Fruit fly (Drosophila melanogaster): ENCODE results near the gene CG13712.
A peak's percentile ranks its signal among the peaks of the same experiment; 100 is the strongest.

Gene CG13712

DNA sequence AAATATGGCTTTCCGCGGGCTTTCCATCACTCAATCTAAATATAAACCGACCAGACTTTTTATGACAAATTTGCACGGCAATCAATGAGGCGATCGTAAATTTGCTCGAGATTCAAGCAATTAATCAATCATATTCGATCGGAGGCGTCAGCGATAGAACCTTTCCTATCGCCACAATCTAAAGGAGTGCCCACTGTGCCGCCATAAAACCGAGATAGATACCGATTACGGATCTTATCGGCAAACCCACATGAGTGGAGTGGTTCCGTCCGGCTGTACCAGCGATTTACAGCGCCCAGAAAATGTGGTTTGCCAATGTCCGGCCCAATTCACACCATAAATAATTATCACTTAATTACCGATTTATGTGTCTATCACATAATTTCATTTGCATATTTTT lies 23.1 kb downstream of the CG13712 start:
- 0 out of 4 replicates have a peak, but pooled peaks have one; percentile 14 for TF ChIP-seq chinmo (GFP tag; IDR thresholded peaks at IDR 0.05; ENCODE audit: partially characterized antibody)
- TF ChIP-seq da (GFP tag; optimal IDR thresholded peaks at IDR 0.05), result no peak
- TF ChIP-seq CG8290 (GFP tag; optimal IDR thresholded peaks at IDR 0.05), result no peak
- TF ChIP-seq CG8290 (tag; optimal IDR thresholded peaks at IDR 0.05), result peak in 1 of 2 experiments; percentile 14
- peak; percentile 12 for TF ChIP-seq gro (GFP tag; optimal IDR thresholded peaks at IDR 0.05)
- TF ChIP-seq GATAe (GFP tag; conservative IDR thresholded peaks at IDR 0.05), result peak; percentile 49; the same call in 1 of the 2 replicates
- TF ChIP-seq lab (GFP tag; optimal IDR thresholded peaks at IDR 0.05), result peak; percentile 18
- TF ChIP-seq grn (GFP tag; optimal IDR thresholded peaks at IDR 0.05), result no peak
- no peak for TF ChIP-seq Chrac-16 (GFP tag; optimal IDR thresholded peaks at IDR 0.05)
- no peak for TF ChIP-seq CG11695 (GFP tag; IDR thresholded peaks at IDR 0.05)
- peak; percentile 67 for TF ChIP-seq exex (tag; optimal IDR thresholded peaks at IDR 0.05)
- 0 out of 2 replicates have a peak, but pooled peaks have one; percentile 31 for TF ChIP-seq CG14014 (GFP tag; IDR thresholded peaks at IDR 0.05)
- TF ChIP-seq CG15269 (tag; optimal IDR thresholded peaks at IDR 0.05), result no peak
- no peak for TF ChIP-seq Hand (GFP tag; optimal IDR thresholded peaks at IDR 0.05)
- TF ChIP-seq CG13624 (GFP tag; optimal IDR thresholded peaks at IDR 0.05), result no peak
- TF ChIP-seq sug (tag; optimal IDR thresholded peaks at IDR 0.05), result peak; percentile 72
- TF ChIP-seq CG8765 (GFP tag; IDR thresholded peaks at IDR 0.05), result no peak

DNA sequence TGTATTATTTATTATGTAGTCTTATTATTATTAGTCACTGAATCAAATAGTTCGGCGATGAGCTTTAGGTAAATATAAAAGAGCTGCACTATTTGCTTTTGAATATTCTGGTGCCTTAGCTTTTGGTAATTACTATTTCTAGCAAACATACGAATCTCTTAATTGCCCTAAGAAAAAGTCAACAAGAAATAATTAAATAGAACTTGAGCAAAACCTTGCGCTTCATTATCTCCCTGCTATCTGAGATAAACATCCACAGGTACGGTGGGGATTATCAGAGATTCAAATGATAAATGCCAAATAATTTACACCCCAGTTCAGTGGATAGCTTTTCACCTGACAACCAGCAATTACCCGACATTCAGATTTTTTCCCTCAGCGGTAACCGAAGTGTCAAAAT lies 23.6 kb downstream of the CG13712 start:
- TF ChIP-seq CG2678 (tag; optimal IDR thresholded peaks at IDR 0.05) (peak; percentile 8), CG15269 (tag; optimal IDR thresholded peaks at IDR 0.05) (peak; percentile 17), NFAT (GFP tag; IDR thresholded peaks at IDR 0.05) (no peak), Ets97D (GFP tag; optimal IDR thresholded peaks at IDR 0.05) (no peak), ind (GFP tag; optimal IDR thresholded peaks at IDR 0.05) (no peak), z (GFP tag; IDR thresholded peaks at IDR 0.05) (no peak), pita (GFP tag; optimal IDR thresholded peaks at IDR 0.05) (no peak), PHDP (tag; optimal IDR thresholded peaks at IDR 0.05) (peak; percentile 16), CG31224 (GFP tag; IDR thresholded peaks at IDR 0.05) (no peak), nau (GFP tag; optimal IDR thresholded peaks at IDR 0.05) (no peak), sens (GFP tag) (peak; percentile 52), slp2 (GFP tag; optimal IDR thresholded peaks at IDR 0.05) (no peak)

DNA sequence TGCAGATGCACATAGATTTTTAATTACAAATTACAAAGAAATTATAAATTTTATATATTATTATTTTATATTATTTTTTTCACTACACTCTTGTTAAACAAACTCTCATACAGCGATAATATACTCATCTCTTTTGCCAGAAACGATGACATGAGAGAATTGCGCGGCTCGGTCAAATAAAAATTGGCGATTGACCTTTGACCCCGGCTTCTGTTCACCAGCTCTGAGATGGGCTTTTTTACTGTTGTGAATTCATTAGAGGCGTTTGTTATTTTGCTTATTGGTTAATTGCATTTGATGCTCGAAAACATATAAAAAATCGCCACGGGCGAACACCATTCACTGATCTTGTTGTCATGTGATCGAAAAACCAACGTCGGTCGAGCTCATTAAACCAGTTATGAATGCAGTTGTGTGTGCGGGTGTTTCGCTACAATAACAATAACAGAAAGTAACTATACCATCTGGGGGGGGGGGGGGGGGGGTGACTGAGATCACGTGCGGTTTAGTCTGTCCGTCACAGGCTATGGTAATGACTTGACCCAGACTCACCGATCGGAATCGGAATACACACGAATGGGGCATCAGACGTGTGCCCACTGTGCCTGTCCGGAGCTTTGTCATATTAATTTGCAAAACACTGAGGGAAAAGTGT lies 24.9 kb downstream of the CG13712 start:
- TF ChIP-seq CG11456 (GFP tag; IDR thresholded peaks at IDR 0.05) (0 out of 3 replicates have a peak, but pooled peaks have one; percentile 37), cwo (GFP tag; optimal IDR thresholded peaks at IDR 0.05) (peak; percentile 64), HLH54F (GFP tag; optimal IDR thresholded peaks at IDR 0.05) (no peak), Vsx1 (GFP tag; optimal IDR thresholded peaks at IDR 0.05) (no peak), Hr39 (optimal IDR thresholded peaks at IDR 0.05) (peak; percentile 73), Hr78 (GFP tag; optimal IDR thresholded peaks at IDR 0.05) (peak in 1 of 2 experiments; percentile 71)

DNA sequence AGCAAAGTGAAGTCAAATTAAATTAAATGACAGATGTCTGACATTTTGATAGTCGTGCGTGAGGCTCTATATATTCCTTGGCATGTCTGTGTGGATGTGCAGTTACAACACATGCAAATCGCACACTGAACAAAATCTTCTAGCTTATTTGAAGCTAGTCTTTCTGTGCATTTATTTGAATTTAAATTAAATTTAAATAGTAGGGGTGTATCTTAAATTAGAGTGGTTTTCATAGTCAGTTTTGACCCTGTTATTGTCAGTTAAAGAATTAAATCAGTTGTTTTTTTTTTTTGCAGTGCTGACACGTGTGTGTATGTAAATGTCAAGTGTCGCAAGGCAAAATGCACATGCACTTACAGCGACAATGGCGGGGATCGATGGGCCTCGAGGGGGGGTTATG lies 30.6 kb downstream of the CG13712 start:
- TF ChIP-seq CG5180 (GFP tag; optimal IDR thresholded peaks at IDR 0.05) (no peak), Xrp1 (GFP tag; IDR thresholded peaks at IDR 0.05) (0 out of 2 replicates have a peak, but pooled peaks have one; percentile 9), zen (tag; optimal IDR thresholded peaks at IDR 0.05) (peak; percentile 68), CG7271 (tag; optimal IDR thresholded peaks at IDR 0.05) (peak; percentile 8), prd (optimal IDR thresholded peaks at IDR 0.05) (no peak), prd (GFP tag; IDR thresholded peaks at IDR 0.05) (peak; percentile 56; the same call in 2 of the 3 replicates), onecut (GFP tag; IDR thresholded peaks at IDR 0.05) (no peak)

All from whole organism, embryonic.